Worm (Caenorhabditis elegans) whole organism, L4 larva: ENCODE data around the gene ric-7.

Source experiments
- F37D6.2 ChIP-seq: sonication (generic microtip); optimal IDR thresholded peaks from 2 replicates; lab custom pipeline; 2016; ENCODE audit warnings: mild to moderate bottlenecking, missing genetic modification characterization, missing compliant biosample characterization
- Y75B8A.6 ChIP-seq: fragments of 200-800 bp; sonication (Bioruptor generic); IDR thresholded peaks from 2 replicates; pipeline ENCODE4 v1.3.6; 2022; ENCODE audit warnings: missing genetic modification reagents, missing genetic modification characterization, missing compliant biosample characterization
- aha-1 ChIP-seq: fragments of 150-350 bp; peaks from one replicate; lab custom pipeline; 2014; ENCODE audit warnings: missing biosample characterization, missing genetic modification characterization
- arid-1 ChIP-seq: fragments of 200-800 bp; sonication (Bioruptor generic); conservative IDR thresholded peaks from 2 replicates; pipeline ENCODE4 v1.3.6; 2022; ENCODE audit warnings: missing genetic modification reagents, missing genetic modification characterization, missing compliant biosample characterization
- attf-4 ChIP-seq: sonication (generic microtip); optimal IDR thresholded peaks from 3 replicates; lab custom pipeline; 2017; ENCODE audit warnings: missing biosample characterization, missing genetic modification characterization
- ceh-20 ChIP-seq: fragments of 200-800 bp; sonication (Bioruptor generic); IDR thresholded peaks from 2 replicates; pipeline ENCODE4 v1.3.6; 2022; ENCODE audit warnings: missing genetic modification reagents, missing genetic modification characterization, missing compliant biosample characterization
- ctbp-1 ChIP-seq: fragments of 200-800 bp; sonication (Bioruptor generic); IDR thresholded peaks from 2 replicates; pipeline ENCODE4 v1.3.6; 2022; ENCODE audit warnings: missing genetic modification reagents, missing genetic modification characterization, missing compliant biosample characterization
- daf-12 ChIP-seq: fragments of 150-350 bp; optimal IDR thresholded peaks from 2 replicates; lab custom pipeline; 2014; ENCODE audit warnings: missing biosample characterization, missing genetic modification reagents, missing genetic modification characterization
- daf-16 ChIP-seq, 3 experiments: sonication (generic microtip); optimal IDR thresholded peaks; 2 replicates each; lab custom pipeline; 2016 to 2017; ENCODE audit warnings: missing genetic modification characterization in 3 of 3, missing genetic modification reagents in 3 of 3, mild to moderate bottlenecking in 2 of 3, missing compliant biosample characterization in 2 of 3, missing biosample characterization in 1 of 3, moderate library complexity in 1 of 3
- daf-19 ChIP-seq: fragments of 200-800 bp; sonication (Bioruptor generic); conservative IDR thresholded peaks from 2 replicates; pipeline ENCODE4 v1.3.6; 2022; ENCODE audit warnings: missing genetic modification characterization, missing compliant biosample characterization
- daf-8 ChIP-seq: fragments of 200-800 bp; sonication (Bioruptor generic); IDR thresholded peaks from 2 replicates; pipeline ENCODE4 v1.3.6; 2022; ENCODE audit warnings: missing genetic modification characterization, missing compliant biosample characterization
- dmd-8 ChIP-seq: fragments of 200-800 bp; sonication (Bioruptor generic); IDR thresholded peaks from 2 replicates; pipeline ENCODE4 v1.3.6; 2022; ENCODE audit warnings: missing genetic modification characterization, missing compliant biosample characterization
- dmd-9 ChIP-seq: fragments of 200-800 bp; sonication (Bioruptor generic); IDR thresholded peaks from 2 replicates; pipeline ENCODE4 v1.3.6; 2022; ENCODE audit warnings: missing genetic modification reagents, missing genetic modification characterization, missing compliant biosample characterization
- dve-1 ChIP-seq: sonication (generic microtip); optimal IDR thresholded peaks from 2 replicates; lab custom pipeline; 2017; ENCODE audit warnings: antibody characterized with exemption, mild to moderate bottlenecking, missing genetic modification characterization, missing compliant biosample characterization; ENCODE audit not compliant: insufficient read depth
- fkh-10 ChIP-seq: fragments of 150-350 bp; optimal IDR thresholded peaks from 2 replicates; lab custom pipeline; 2014; ENCODE audit warnings: missing biosample characterization, missing genetic modification reagents, missing genetic modification characterization
- fos-1 ChIP-seq: fragments of 150-350 bp; optimal IDR thresholded peaks from 2 replicates; lab custom pipeline; 2014; ENCODE audit warnings: missing biosample characterization, missing genetic modification characterization
- hif-1 ChIP-seq, 2 experiments: sonication (generic microtip); optimal IDR thresholded peaks; 2 replicates each; lab custom pipeline; 2016 to 2017; ENCODE audit warnings: missing compliant biosample characterization in 2 of 2, missing genetic modification characterization in 2 of 2, missing genetic modification reagents in 2 of 2, missing genotype in 2 of 2, mild to moderate bottlenecking in 1 of 2
- hlh-11 ChIP-seq: fragments of 200-800 bp; sonication (Bioruptor generic); optimal IDR thresholded peaks from 2 replicates; lab custom pipeline; 2018; ENCODE audit warnings: mild to moderate bottlenecking, missing genetic modification characterization, missing compliant biosample characterization
- hlh-30 ChIP-seq: sonication (generic microtip); optimal IDR thresholded peaks from 2 replicates; lab custom pipeline; 2017; ENCODE audit warnings: antibody characterized with exemption, mild to moderate bottlenecking, missing genetic modification characterization, missing compliant biosample characterization; ENCODE audit not compliant: insufficient read depth
- hmg-1.1 ChIP-seq: fragments of 200-800 bp; sonication (Bioruptor generic); IDR thresholded peaks from 2 replicates; pipeline ENCODE4 v1.3.6; 2022; ENCODE audit warnings: missing genetic modification reagents, missing genetic modification characterization, missing compliant biosample characterization
- lir-3 ChIP-seq: sonication (generic microtip); optimal IDR thresholded peaks from 2 replicates; lab custom pipeline; 2016; ENCODE audit warnings: mild to moderate bottlenecking, missing genetic modification characterization, missing compliant biosample characterization
- lsy-2 ChIP-seq, 2 experiments: fragments of 150-350 bp in 1 of 2; sonication (generic microtip) in 1 of 2; optimal IDR thresholded peaks; 2 replicates each; lab custom pipeline; 2014 to 2017; ENCODE audit warnings: missing biosample characterization in 2 of 2, missing genetic modification characterization in 2 of 2
- mep-1 ChIP-seq: fragments of 150-350 bp; sonication (generic microtip); optimal IDR thresholded peaks from 3 replicates; lab custom pipeline; 2014; ENCODE audit warnings: missing biosample characterization, missing genetic modification characterization
- mes-2 ChIP-seq: sonication (generic microtip); optimal IDR thresholded peaks from 2 replicates; lab custom pipeline; 2016; ENCODE audit warnings: missing genotype, mild to moderate bottlenecking, missing genetic modification characterization, missing compliant biosample characterization; ENCODE audit not compliant: poor library complexity, severe bottlenecking
- mxl-3 ChIP-seq: fragments of 200-800 bp; sonication (Bioruptor generic); optimal IDR thresholded peaks from 2 replicates; lab custom pipeline; 2018; ENCODE audit warnings: mild to moderate bottlenecking, missing genetic modification characterization, missing compliant biosample characterization
- nhr-28 ChIP-seq: fragments of 150-350 bp; optimal IDR thresholded peaks from 2 replicates; lab custom pipeline; 2014; ENCODE audit warnings: missing biosample characterization, missing genetic modification characterization
- php-3 ChIP-seq: fragments of 200-800 bp; sonication (Bioruptor generic); IDR thresholded peaks from 2 replicates; pipeline ENCODE4 v1.3.6; 2022; ENCODE audit warnings: missing genetic modification reagents, missing genetic modification characterization, missing compliant biosample characterization
- pqm-1 ChIP-seq: sonication (generic microtip); optimal IDR thresholded peaks from 2 replicates; lab custom pipeline; 2017; ENCODE audit warnings: missing biosample characterization, missing genetic modification characterization
- rbr-2 ChIP-seq: sonication (generic microtip); optimal IDR thresholded peaks from 2 replicates; lab custom pipeline; 2016; ENCODE audit warnings: missing genotype, missing genetic modification characterization, missing compliant biosample characterization
- set-16 ChIP-seq: fragments of 200-800 bp; sonication (Bioruptor generic); IDR thresholded peaks from 2 replicates; pipeline ENCODE4 v1.3.6; 2022; ENCODE audit warnings: missing genetic modification reagents, missing genetic modification characterization, missing compliant biosample characterization
- skn-1 ChIP-seq: fragments of 150-350 bp; optimal IDR thresholded peaks from 2 replicates; lab custom pipeline; 2014; ENCODE audit warnings: missing biosample characterization, missing genetic modification characterization
- snpc-4 ChIP-seq: fragments of 150-350 bp; optimal IDR thresholded peaks from 2 replicates; lab custom pipeline; 2014; ENCODE audit warnings: missing biosample characterization, missing genetic modification characterization
- tra-1 ChIP-seq: fragments of 200-800 bp; sonication (Bioruptor generic); IDR thresholded peaks from 2 replicates; pipeline ENCODE4 v1.3.6; 2022; ENCODE audit warnings: missing genetic modification reagents, missing genetic modification characterization, missing compliant biosample characterization
- unc-130 ChIP-seq: sonication (generic microtip); optimal IDR thresholded peaks from 2 replicates; lab custom pipeline; 2016; ENCODE audit warnings: missing genetic modification reagents, missing genetic modification characterization, missing compliant biosample characterization
- unc-39 ChIP-seq: sonication (generic microtip); optimal IDR thresholded peaks from 2 replicates; lab custom pipeline; 2017; ENCODE audit warnings: missing biosample characterization, missing genetic modification characterization
- unc-62 ChIP-seq, 3 experiments: fragments of 150-350 bp in 1 of 3; sonication (generic microtip); optimal IDR thresholded peaks in 2 of 3; peaks in 1 of 3; 1 replicate in 1 of 3; 2 replicates in 2 of 3; lab custom pipeline; 2014 to 2017; ENCODE audit warnings: missing biosample characterization in 3 of 3, missing genetic modification characterization in 3 of 3, missing genetic modification reagents in 3 of 3, missing genotype in 1 of 3
- zip-2 ChIP-seq: fragments of 150-350 bp; optimal IDR thresholded peaks from 2 replicates; lab custom pipeline; 2014; ENCODE audit warnings: missing biosample characterization, missing genetic modification characterization
- ztf-11 ChIP-seq: fragments of 150-350 bp; optimal IDR thresholded peaks from 2 replicates; lab custom pipeline; 2014; ENCODE audit warnings: missing biosample characterization, missing genetic modification characterization

Gene ric-7

ce11 chrV:14006819-14007218, 1.1 kb upstream of the ric-7 start:
- TF ChIP-seq ctbp-1 (0 out of 2 replicates have a peak, but pooled peaks have one; percentile 40), rbr-2 (tag; lab: Kevin White, UChicago) (peak; percentile 51), dmd-9 (GFP tag; lab: Robert Waterston, UW) (no peak), unc-130 (no peak), arid-1 (GFP tag; lab: Robert Waterston, UW) (no peak), lir-3 (no peak), set-16 (no peak), tra-1 (GFP tag; lab: Robert Waterston, UW) (no peak), unc-39 (tag; lab: Kevin White, UChicago) (no peak), fos-1 (tag; lab: Kevin White, UChicago) (no peak), fkh-10 (GFP tag; lab: Kevin White, UChicago) (no peak), F37D6.2 (no peak), daf-19 (GFP tag; lab: Robert Waterston, UW) (peak; percentile 71; the same call in 1 of the 2 replicates), pqm-1 (tag; lab: Kevin White, UChicago) (no peak), lsy-2 (tag; optimal IDR thresholded peaks at IDR 0.05; lab: Kevin White, UChicago) (peak in 1 of 2 experiments; percentile 47), daf-12 (no peak), mep-1 (tag; lab: Kevin White, UChicago) (peak; percentile 16), Y75B8A.6 (no peak), snpc-4 (tag; lab: Kevin White, UChicago) (no peak), hmg-1.1 (peak; percentile 56), attf-4 (tag; lab: Kevin White, UChicago) (no peak), zip-2 (tag; lab: Kevin White, UChicago) (no peak)

ce11 chrV:14004342-14004741, 1.4 kb downstream of the ric-7 start:
- TF ChIP-seq unc-62 (GFP tag; optimal IDR thresholded peaks at IDR 0.05 in 1 of 2; lab: Kevin White, UChicago) (no peak), unc-62 (tag; optimal IDR thresholded peaks at IDR 0.05; lab: Kevin White, UChicago) (no peak), hlh-30 (tag; lab: Kevin White, UChicago) (peak; percentile 64), lsy-2 (tag; optimal IDR thresholded peaks at IDR 0.05; lab: Kevin White, UChicago) (peak in 1 of 2 experiments; percentile 37), fkh-10 (GFP tag; lab: Kevin White, UChicago) (peak; percentile 28)

- TF ChIP-seq lsy-2 (tag; optimal IDR thresholded peaks at IDR 0.05; lab: Kevin White, UChicago) (peak in 1 of 2 experiments; percentile 2), tra-1 (GFP tag; lab: Robert Waterston, UW) (peak; percentile 14; the same call in 1 of the 2 replicates), ceh-20 (GFP tag; lab: Robert Waterston, UW) (peak; percentile 35; the same call in 1 of the 2 replicates), mep-1 (tag; lab: Kevin White, UChicago) (peak; percentile 51), rbr-2 (tag; lab: Kevin White, UChicago) (peak; percentile 18), hif-1 (tag; optimal IDR thresholded peaks at IDR 0.05; lab: Kevin White, UChicago) (peak in 1 of 2 experiments; percentile 89), skn-1 (tag; lab: Kevin White, UChicago) (no peak), unc-62 (GFP tag; optimal IDR thresholded peaks at IDR 0.05 in 1 of 2; lab: Kevin White, UChicago) (peak in 1 of 2 experiments; percentile 72), unc-62 (tag; optimal IDR thresholded peaks at IDR 0.05; lab: Kevin White, UChicago) (no peak), daf-16 (GFP tag; optimal IDR thresholded peaks at IDR 0.05; lab: Kevin White, UChicago) (peak in 1 of 2 experiments; percentile 41), daf-16 (tag; optimal IDR thresholded peaks at IDR 0.05; lab: Kevin White, UChicago) (no peak), aha-1 (peak; percentile 49), ztf-11 (tag; lab: Kevin White, UChicago) (no peak), hlh-30 (tag; lab: Kevin White, UChicago) (peak; percentile 30), hlh-11 (tag; lab: Kevin White, UChicago) (peak; percentile 40), dmd-8 (GFP tag; lab: Robert Waterston, UW) (no peak)
These were observed 2.0 kb downstream of the ric-7 start for ce11 chrV:14003587-14004156.

ce11 chrV:14002402-14002801, 3.3 kb downstream of the ric-7 start:
- no peak for TF ChIP-seq mep-1 (tag; lab: Kevin White, UChicago)
- TF ChIP-seq daf-16 (GFP tag; optimal IDR thresholded peaks at IDR 0.05; lab: Kevin White, UChicago): no peak
- peak; percentile 22 for TF ChIP-seq daf-16 (tag; optimal IDR thresholded peaks at IDR 0.05; lab: Kevin White, UChicago)
- TF ChIP-seq hlh-11 (tag; lab: Kevin White, UChicago): peak; percentile 56
- peak; percentile 11 for TF ChIP-seq nhr-28 (tag; lab: Kevin White, UChicago)
- peak; percentile 32; the same call in 1 of the 2 replicates for TF ChIP-seq tra-1 (GFP tag; lab: Robert Waterston, UW)
- TF ChIP-seq php-3 (GFP tag; lab: Robert Waterston, UW): no peak
- TF ChIP-seq mxl-3 (GFP tag; lab: Kevin White, UChicago): no peak
- peak; percentile 29 for TF ChIP-seq dve-1
- TF ChIP-seq mes-2 (tag; lab: Kevin White, UChicago): peak; percentile 52
- no peak for TF ChIP-seq skn-1 (tag; lab: Kevin White, UChicago)
- peak; percentile 43 for TF ChIP-seq hlh-30 (tag; lab: Kevin White, UChicago)
- 0 out of 2 replicates have a peak, but pooled peaks have one; percentile 22 for TF ChIP-seq hmg-1.1
- TF ChIP-seq aha-1: peak; percentile 72
- no peak for TF ChIP-seq ceh-20 (GFP tag; lab: Robert Waterston, UW)
- no peak for TF ChIP-seq daf-8
- TF ChIP-seq, all 104 proteins: peak for 9
